Worm (Caenorhabditis elegans) whole organism, L3 larva: ENCODE results near the gene T15H9.4.

Source experiments
- R02D3.7 ChIP-seq: fragments of 150-350 bp; optimal IDR thresholded peaks from 2 replicates; lab custom pipeline; 2014; ENCODE audit warnings: missing biosample characterization, missing genetic modification characterization
- ZK546.5 ChIP-seq: sonication (generic microtip); optimal IDR thresholded peaks from 2 replicates; lab custom pipeline; 2017; ENCODE audit warnings: missing biosample characterization, missing genetic modification characterization
- aly-2 ChIP-seq: fragments of 150-350 bp; optimal IDR thresholded peaks from 2 replicates; lab custom pipeline; 2014; ENCODE audit warnings: missing biosample characterization, missing genetic modification characterization
- ama-1 ChIP-seq: fragments of 150-350 bp; optimal IDR thresholded peaks from 2 replicates; lab custom pipeline; 2018
- ceh-16 ChIP-seq: sonication (generic microtip); optimal IDR thresholded peaks from 2 replicates; lab custom pipeline; 2017; ENCODE audit warnings: missing biosample characterization, missing genetic modification characterization
- ceh-28 ChIP-seq: fragments of 150-350 bp; optimal IDR thresholded peaks from 2 replicates; lab custom pipeline; 2014; ENCODE audit warnings: missing biosample characterization, missing genetic modification reagents, missing genetic modification characterization
- ceh-82 ChIP-seq: fragments of 150-350 bp; optimal IDR thresholded peaks from 2 replicates; lab custom pipeline; 2014; ENCODE audit warnings: missing biosample characterization, missing genetic modification characterization
- daf-12 ChIP-seq: fragments of 150-350 bp; optimal IDR thresholded peaks from 2 replicates; lab custom pipeline; 2014; ENCODE audit warnings: missing biosample characterization, missing genetic modification reagents, missing genetic modification characterization
- egl-27 ChIP-seq: sonication (generic microtip); optimal IDR thresholded peaks from 4 replicates; lab custom pipeline; 2017; ENCODE audit warnings: missing biosample characterization, missing genetic modification reagents, missing genetic modification characterization
- egl-5 ChIP-seq: fragments of 150-350 bp; optimal IDR thresholded peaks from 2 replicates; lab custom pipeline; 2017; ENCODE audit warnings: missing biosample characterization, missing genetic modification reagents, missing genetic modification characterization, inconsistent platforms
- elt-1 ChIP-seq: fragments of 150-350 bp; optimal IDR thresholded peaks from 2 replicates; lab custom pipeline; 2014; ENCODE audit warnings: missing biosample characterization, missing genetic modification characterization
- elt-2 ChIP-seq: sonication (generic microtip); optimal IDR thresholded peaks from 2 replicates; lab custom pipeline; 2016; ENCODE audit warnings: missing genetic modification reagents, mild to moderate bottlenecking, missing genetic modification characterization, missing compliant biosample characterization
- elt-3 ChIP-seq, 3 experiments: fragments of 150-350 bp in 1 of 3; sonication (generic microtip) in 2 of 3; optimal IDR thresholded peaks; 2 replicates in 2 of 3; 4 replicates in 1 of 3; lab custom pipeline; 2014 to 2017; ENCODE audit warnings: missing biosample characterization in 3 of 3, missing genetic modification characterization in 3 of 3
- eor-1 ChIP-seq, 2 experiments: fragments of 150-350 bp; optimal IDR thresholded peaks; 2 replicates each; lab custom pipeline; 2014 to 2018; ENCODE audit warnings: missing biosample characterization in 2 of 2, missing genetic modification characterization in 2 of 2
- fkh-10 ChIP-seq: sonication (generic microtip); optimal IDR thresholded peaks from 2 replicates; lab custom pipeline; 2017; ENCODE audit warnings: missing biosample characterization, missing genetic modification reagents, missing genetic modification characterization
- fkh-2 ChIP-seq: fragments of 150-350 bp; optimal IDR thresholded peaks from 2 replicates; lab custom pipeline; 2014; ENCODE audit warnings: missing biosample characterization, missing genetic modification reagents, missing genetic modification characterization
- fos-1 ChIP-seq: fragments of 150-350 bp; optimal IDR thresholded peaks from 2 replicates; lab custom pipeline; 2014; ENCODE audit warnings: missing biosample characterization, missing genetic modification characterization
- hmg-11 ChIP-seq: sonication (generic microtip); optimal IDR thresholded peaks from 2 replicates; lab custom pipeline; 2016; ENCODE audit warnings: missing genetic modification characterization, missing compliant biosample characterization
- jun-1 ChIP-seq: fragments of 150-350 bp; optimal IDR thresholded peaks from 2 replicates; lab custom pipeline; 2014; ENCODE audit warnings: missing biosample characterization, missing genetic modification reagents, missing genetic modification characterization
- lin-15B ChIP-seq: fragments of 150-350 bp; optimal IDR thresholded peaks from 2 replicates; lab custom pipeline; 2014; ENCODE audit warnings: missing biosample characterization, missing genetic modification characterization
- lin-39 ChIP-seq: fragments of 150-350 bp; optimal IDR thresholded peaks from 2 replicates; lab custom pipeline; 2018; ENCODE audit warnings: missing biosample characterization, missing genetic modification reagents, missing genetic modification characterization
- lsy-12 ChIP-seq: sonication (generic microtip); optimal IDR thresholded peaks from 2 replicates; lab custom pipeline; 2016; ENCODE audit warnings: mild to moderate bottlenecking, missing genetic modification characterization, missing compliant biosample characterization
- mdl-1 ChIP-seq: fragments of 150-350 bp; optimal IDR thresholded peaks from 2 replicates; lab custom pipeline; 2014; ENCODE audit warnings: missing biosample characterization, missing genetic modification characterization
- mml-1 ChIP-seq: fragments of 150-350 bp; sonication (generic microtip); optimal IDR thresholded peaks from 3 replicates; lab custom pipeline; 2014; ENCODE audit warnings: missing biosample characterization, missing genetic modification characterization
- nfya-1 ChIP-seq: sonication (generic microtip); optimal IDR thresholded peaks from 2 replicates; lab custom pipeline; 2017; ENCODE audit warnings: missing genetic modification characterization, mild to moderate bottlenecking, missing compliant biosample characterization, antibody characterized with exemption, moderate library complexity; ENCODE audit not compliant: insufficient read depth
- nhr-11 ChIP-seq: fragments of 150-350 bp; optimal IDR thresholded peaks from 2 replicates; lab custom pipeline; 2014; ENCODE audit warnings: missing biosample characterization, missing genetic modification characterization
- nhr-12 ChIP-seq: fragments of 150-350 bp; optimal IDR thresholded peaks from 2 replicates; lab custom pipeline; 2014; ENCODE audit warnings: missing biosample characterization, missing genetic modification characterization
- nhr-23 ChIP-seq: fragments of 150-350 bp; optimal IDR thresholded peaks from 2 replicates; lab custom pipeline; 2014; ENCODE audit warnings: missing biosample characterization, missing genetic modification reagents, missing genetic modification characterization
- nhr-237 ChIP-seq: fragments of 150-350 bp; optimal IDR thresholded peaks from 2 replicates; lab custom pipeline; 2014; ENCODE audit warnings: missing biosample characterization, missing genetic modification characterization
- nhr-25 ChIP-seq: sonication (generic microtip); optimal IDR thresholded peaks from 2 replicates; lab custom pipeline; 2017; ENCODE audit warnings: missing biosample characterization, missing genetic modification characterization
- nhr-28 ChIP-seq: fragments of 150-350 bp; optimal IDR thresholded peaks from 2 replicates; lab custom pipeline; 2014; ENCODE audit warnings: missing biosample characterization, missing genetic modification characterization
- nhr-43 ChIP-seq: sonication (generic microtip); optimal IDR thresholded peaks from 2 replicates; lab custom pipeline; 2016; ENCODE audit warnings: mild to moderate bottlenecking, missing genetic modification characterization, missing compliant biosample characterization; ENCODE audit not compliant: poor library complexity, severe bottlenecking
- nhr-67 ChIP-seq: fragments of 150-350 bp; optimal IDR thresholded peaks from 2 replicates; lab custom pipeline; 2014; ENCODE audit warnings: missing biosample characterization, missing genetic modification characterization
- nhr-76 ChIP-seq: fragments of 150-350 bp; sonication (generic microtip); optimal IDR thresholded peaks from 5 replicates; lab custom pipeline; 2014; ENCODE audit warnings: missing biosample characterization, missing genetic modification characterization
- nhr-77 ChIP-seq: fragments of 150-350 bp; optimal IDR thresholded peaks from 2 replicates; lab custom pipeline; 2014; ENCODE audit warnings: missing biosample characterization, missing genetic modification characterization
- pha-4 ChIP-seq: fragments of 150-350 bp; optimal IDR thresholded peaks from 2 replicates; lab custom pipeline; 2014; ENCODE audit warnings: missing biosample characterization, missing genetic modification reagents, missing genetic modification characterization
- pqm-1 ChIP-seq: fragments of 150-350 bp; optimal IDR thresholded peaks from 2 replicates; lab custom pipeline; 2017; ENCODE audit warnings: missing biosample characterization, missing genetic modification characterization, inconsistent platforms
- sea-2 ChIP-seq: fragments of 150-350 bp; sonication (generic microtip); optimal IDR thresholded peaks from 4 replicates; lab custom pipeline; 2014; ENCODE audit warnings: missing biosample characterization, missing genetic modification reagents, missing genetic modification characterization
- skn-1 ChIP-seq: fragments of 150-350 bp; optimal IDR thresholded peaks from 2 replicates; lab custom pipeline; 2014; ENCODE audit warnings: missing biosample characterization, missing genetic modification characterization
- snpc-4 ChIP-seq: fragments of 150-350 bp; optimal IDR thresholded peaks from 2 replicates; lab custom pipeline; 2014; ENCODE audit warnings: missing biosample characterization, missing genetic modification characterization
- tbx-2 ChIP-seq: sonication (generic microtip); optimal IDR thresholded peaks from 2 replicates; lab custom pipeline; 2016; ENCODE audit warnings: mild to moderate bottlenecking, missing genetic modification characterization, missing compliant biosample characterization
- unc-39 ChIP-seq: sonication (generic microtip); optimal IDR thresholded peaks from 4 replicates; lab custom pipeline; 2017; ENCODE audit warnings: missing biosample characterization, missing genetic modification characterization
- unc-62 ChIP-seq: fragments of 150-350 bp; sonication (generic microtip); optimal IDR thresholded peaks from 4 replicates; lab custom pipeline; 2014; ENCODE audit warnings: missing biosample characterization, missing genetic modification reagents, missing genetic modification characterization
- zag-1 ChIP-seq: fragments of 150-350 bp; optimal IDR thresholded peaks from 2 replicates; lab custom pipeline; 2014; ENCODE audit warnings: missing biosample characterization, missing genetic modification characterization
- ztf-11 ChIP-seq: fragments of 150-350 bp; optimal IDR thresholded peaks from 2 replicates; lab custom pipeline; 2014; ENCODE audit warnings: missing biosample characterization, missing genetic modification characterization
- ztf-4 ChIP-seq: fragments of 150-350 bp; optimal IDR thresholded peaks from 2 replicates; lab custom pipeline; 2014; ENCODE audit warnings: missing biosample characterization, missing genetic modification characterization

The T15H9.4 gene

DNA sequence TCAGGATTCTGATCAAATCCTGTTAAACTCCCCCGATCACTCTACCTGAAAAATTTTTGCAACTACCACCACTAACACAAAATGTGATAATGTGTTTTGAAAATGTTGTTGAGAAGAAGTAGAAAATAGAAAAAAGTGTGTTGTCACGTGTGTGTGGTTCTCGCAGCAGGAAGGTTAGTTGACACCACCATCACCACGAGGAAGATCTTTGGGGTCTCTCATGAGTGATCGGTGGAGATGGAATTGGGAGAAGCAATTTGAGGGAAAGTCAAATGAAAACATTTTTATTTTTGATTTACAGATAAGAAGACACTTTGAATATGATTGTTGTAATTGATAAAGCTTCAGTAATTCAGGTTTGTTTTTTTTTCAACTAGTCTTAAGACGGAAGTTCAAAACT, 10.0 kb upstream of the T15H9.4 start (continued):
- TF ChIP-seq R02D3.7 (tag; lab: Kevin White, UChicago) (no peak), ama-1 (lab: Kevin White, UChicago) (peak; percentile 77)
- TF ChIP-seq, all 47 proteins: peak for 12

- TF ChIP-seq fkh-10 (GFP tag; lab: Kevin White, UChicago) (no peak), pha-4 (tag; lab: Kevin White, UChicago) (no peak), nhr-28 (tag; lab: Kevin White, UChicago) (no peak), nhr-23 (tag; lab: Kevin White, UChicago) (peak; percentile 44), ama-1 (lab: Kevin White, UChicago) (peak; percentile 12), nhr-67 (tag; lab: Kevin White, UChicago) (no peak), egl-5 (tag; lab: Kevin White, UChicago) (no peak), nhr-11 (tag; lab: Kevin White, UChicago) (peak; percentile 34), daf-12 (tag; lab: Kevin White, UChicago) (no peak)
- TF ChIP-seq, all 47 proteins: peak for 3
Measured at ce11 chrII:9602566-9602965, 9.1 kb upstream of the T15H9.4 start.

ce11 chrII:9603419-9603818, 8.3 kb upstream of the T15H9.4 start:
- TF ChIP-seq snpc-4 (tag; lab: Kevin White, UChicago) = peak; percentile 42
- TF ChIP-seq ceh-16 (tag; lab: Kevin White, UChicago) = no peak
- peak; percentile 67 for TF ChIP-seq nhr-76 (tag; lab: Kevin White, UChicago)
- TF ChIP-seq nhr-237 (tag; lab: Kevin White, UChicago) = no peak
- TF ChIP-seq lin-15B (tag; lab: Kevin White, UChicago) = peak; percentile 63
- TF ChIP-seq fos-1 = no peak
- TF ChIP-seq nhr-77 = no peak
- TF ChIP-seq unc-39 (tag; lab: Kevin White, UChicago) = no peak
- peak; percentile 10 for TF ChIP-seq daf-12 (tag; lab: Kevin White, UChicago)
- TF ChIP-seq nhr-25 (tag; lab: Kevin White, UChicago) = peak; percentile 97
- TF ChIP-seq ZK546.5 = no peak
- TF ChIP-seq pqm-1 (tag; lab: Kevin White, UChicago) = peak; percentile 98
- peak; percentile 74 for TF ChIP-seq tbx-2
- TF ChIP-seq ztf-4 = peak; percentile 75
- TF ChIP-seq nhr-67 (tag; lab: Kevin White, UChicago) = no peak
- TF ChIP-seq nfya-1 (tag; lab: Kevin White, UChicago) = peak; percentile 94
- no peak for TF ChIP-seq sea-2 (GFP tag; lab: Kevin White, UChicago)
- peak; percentile 100 for TF ChIP-seq mdl-1
- peak; percentile 81 for TF ChIP-seq ceh-28 (tag; lab: Kevin White, UChicago)
- TF ChIP-seq elt-3 (tag; optimal IDR thresholded peaks at IDR 0.05; lab: Kevin White, UChicago) = peak in 2 of 3 experiments; percentile 9 to 91
- TF ChIP-seq ztf-11 (tag; lab: Kevin White, UChicago) = no peak
- peak; percentile 88 for TF ChIP-seq fkh-2 (tag; lab: Kevin White, UChicago)
- TF ChIP-seq elt-1 (tag; lab: Kevin White, UChicago) = peak; percentile 73
- peak; percentile 98 for TF ChIP-seq nhr-11 (tag; lab: Kevin White, UChicago)
- TF ChIP-seq pha-4 (tag; lab: Kevin White, UChicago) = peak; percentile 99
- TF ChIP-seq jun-1 (tag; lab: Kevin White, UChicago) = peak; percentile 97
- TF ChIP-seq zag-1 (tag; lab: Kevin White, UChicago) = no peak
- peak; percentile 69 for TF ChIP-seq mml-1
- TF ChIP-seq ama-1 (lab: Kevin White, UChicago) = peak; percentile 75
- TF ChIP-seq eor-1 (tag; optimal IDR thresholded peaks at IDR 0.05; lab: Kevin White, UChicago) = no peak
- peak; percentile 91 for TF ChIP-seq elt-2 (tag; lab: Kevin White, UChicago)
- no peak for TF ChIP-seq nhr-12 (tag; lab: Kevin White, UChicago)
- peak; percentile 97 for TF ChIP-seq nhr-43 (tag; lab: Kevin White, UChicago)
- no peak for TF ChIP-seq aly-2 (tag; lab: Kevin White, UChicago)
- TF ChIP-seq nhr-23 (tag; lab: Kevin White, UChicago) = peak; percentile 96
- TF ChIP-seq lin-39 (tag; lab: Kevin White, UChicago) = peak; percentile 86
- TF ChIP-seq unc-62 (GFP tag; lab: Kevin White, UChicago) = peak; percentile 91
- peak; percentile 86 for TF ChIP-seq skn-1 (tag; lab: Kevin White, UChicago)
- no peak for TF ChIP-seq ceh-82 (tag; lab: Kevin White, UChicago)
- TF ChIP-seq hmg-11 (tag; lab: Kevin White, UChicago) = peak; percentile 87
- peak; percentile 52 for TF ChIP-seq R02D3.7 (tag; lab: Kevin White, UChicago)
- peak; percentile 86 for TF ChIP-seq lsy-12 (tag; lab: Kevin White, UChicago)
- peak; percentile 41 for TF ChIP-seq egl-27 (tag; lab: Kevin White, UChicago)
- TF ChIP-seq egl-5 (tag; lab: Kevin White, UChicago) = peak; percentile 92
